Fruit fly (Drosophila melanogaster) whole organism, embryonic: ENCODE measurements around the gene Polr2F.
A peak's percentile ranks its signal among the peaks of the same experiment; 100 is the strongest.

Experiments
- Adf1 ChIP-seq: fragments of 200-800 bp; sonication (Bioruptor generic); IDR thresholded peaks from 2 replicates; pipeline ENCODE4 v1.3.6; 2022; ENCODE audit warnings: missing biosample characterization, missing genetic modification characterization
- Bgb ChIP-seq: fragments of 200-800 bp; sonication (Bioruptor generic); IDR thresholded peaks from 2 replicates; pipeline ENCODE4 v1.3.6; 2022; ENCODE audit warnings: missing biosample characterization, missing genetic modification characterization; ENCODE audit not compliant: partially characterized antibody
- CG10462 ChIP-seq: fragments of 200-800 bp; sonication (Bioruptor generic); optimal IDR thresholded peaks from 2 replicates; lab custom pipeline; 2016; ENCODE audit warnings: missing biosample characterization, missing genetic modification characterization
- CG11398 ChIP-seq: fragments of 200-800 bp; sonication (Bioruptor generic); optimal IDR thresholded peaks from 2 replicates; lab custom pipeline; 2016; ENCODE audit warnings: missing biosample characterization, missing genetic modification characterization
- CG12769 ChIP-seq: fragments of 200-800 bp; sonication (Bioruptor generic); optimal IDR thresholded peaks from 2 replicates; lab custom pipeline; 2019; ENCODE audit warnings: missing biosample characterization, mild to moderate bottlenecking, missing genetic modification characterization, moderate library complexity
- CG13624 ChIP-seq: fragments of 200-800 bp; sonication (Bioruptor generic); optimal IDR thresholded peaks from 2 replicates; lab custom pipeline; 2016; ENCODE audit warnings: missing biosample characterization, missing genetic modification characterization
- CG1647 ChIP-seq: fragments of 200-800 bp; sonication (Bioruptor generic); optimal IDR thresholded peaks from 3 replicates; lab custom pipeline; 2016; ENCODE audit warnings: missing biosample characterization, missing genetic modification characterization
- CG16813 ChIP-seq: fragments of 200-800 bp; sonication (Bioruptor generic); IDR thresholded peaks from 3 replicates; pipeline ENCODE4 v1.3.6; 2022; ENCODE audit warnings: missing biosample characterization, missing genetic modification characterization; ENCODE audit not compliant: partially characterized antibody
- CG1832 ChIP-seq: fragments of 200-800 bp; sonication (Bioruptor generic); optimal IDR thresholded peaks from 2 replicates; lab custom pipeline; 2017; ENCODE audit warnings: missing biosample characterization, mild to moderate bottlenecking, missing genetic modification characterization, inconsistent platforms
- CG18764 ChIP-seq: fragments of 200-800 bp; sonication (Bioruptor generic); optimal IDR thresholded peaks from 3 replicates; lab custom pipeline; 2016; ENCODE audit warnings: missing biosample characterization, missing genetic modification characterization
- CG2120 ChIP-seq: fragments of 200-800 bp; sonication (Bioruptor generic); optimal IDR thresholded peaks from 3 replicates; lab custom pipeline; 2016; ENCODE audit warnings: missing biosample characterization, missing genetic modification characterization
- CG30403 ChIP-seq: fragments of 200-800 bp; sonication (Bioruptor generic); optimal IDR thresholded peaks from 3 replicates; lab custom pipeline; 2016; ENCODE audit warnings: missing biosample characterization, missing genetic modification characterization
- CG6654 ChIP-seq: fragments of 200-800 bp; sonication (Bioruptor generic); optimal IDR thresholded peaks from 2 replicates; lab custom pipeline; 2017; ENCODE audit warnings: missing biosample characterization, mild to moderate bottlenecking, missing genetic modification characterization
- CG7271 ChIP-seq: fragments of 200-800 bp; sonication (Bioruptor generic); optimal IDR thresholded peaks from 2 replicates; lab custom pipeline; 2018; ENCODE audit warnings: missing biosample characterization, mild to moderate bottlenecking, missing genetic modification characterization, moderate library complexity
- CG8089 ChIP-seq: fragments of 200-800 bp; sonication (Bioruptor generic); optimal IDR thresholded peaks from 3 replicates; lab custom pipeline; 2016; ENCODE audit warnings: missing biosample characterization, missing genetic modification characterization
- CG8388 ChIP-seq: fragments of 200-800 bp; sonication (Bioruptor generic); optimal IDR thresholded peaks from 2 replicates; lab custom pipeline; 2019; ENCODE audit warnings: missing biosample characterization, mild to moderate bottlenecking, missing genetic modification characterization, moderate library complexity
- CG8924 ChIP-seq: fragments of 200-800 bp; optimal IDR thresholded peaks from 3 replicates; lab custom pipeline; 2019; ENCODE audit warnings: missing biosample characterization, mild to moderate bottlenecking, missing genetic modification characterization, moderate library complexity
- CG9797 ChIP-seq: fragments of 200-800 bp; sonication (Bioruptor generic); optimal IDR thresholded peaks from 3 replicates; lab custom pipeline; 2018; ENCODE audit warnings: missing biosample characterization, mild to moderate bottlenecking, missing genetic modification characterization
- Camta ChIP-seq: fragments of 200-800 bp; sonication (Bioruptor generic); optimal IDR thresholded peaks from 2 replicates; lab custom pipeline; 2016; ENCODE audit warnings: missing biosample characterization, missing genetic modification characterization
- Dref ChIP-seq: fragments of 200-800 bp; sonication (Bioruptor generic); IDR thresholded peaks from 2 replicates; pipeline ENCODE4 v1.3.6; 2022; ENCODE audit warnings: missing biosample characterization, missing genetic modification characterization
- E2f1 ChIP-seq: fragments of 200-800 bp; sonication (Bioruptor generic); IDR thresholded peaks from 2 replicates; pipeline ENCODE4 v1.3.6; 2022; ENCODE audit warnings: missing biosample characterization, missing genetic modification characterization
- Elba2 ChIP-seq: fragments of 200-800 bp; sonication (Bioruptor generic); optimal IDR thresholded peaks from 3 replicates; lab custom pipeline; 2016; ENCODE audit warnings: missing biosample characterization, missing genetic modification characterization
- Ets65A ChIP-seq: fragments of 200-800 bp; sonication (Bioruptor generic); peaks from one replicate; lab custom pipeline; 2016; ENCODE audit warnings: missing biosample characterization, missing genetic modification characterization
- H2.0 ChIP-seq: fragments of 200-800 bp; sonication (Bioruptor generic); IDR thresholded peaks from 2 replicates; pipeline ENCODE4 v1.3.6; 2022; ENCODE audit warnings: missing biosample characterization, missing genetic modification characterization
- MESR4 ChIP-seq: fragments of 200-800 bp; sonication (Bioruptor generic); optimal IDR thresholded peaks from 2 replicates; lab custom pipeline; 2018; ENCODE audit warnings: missing biosample characterization, mild to moderate bottlenecking, missing genetic modification characterization, moderate library complexity
- NC2α ChIP-seq: fragments of 200-800 bp; sonication (Bioruptor generic); optimal IDR thresholded peaks from 2 replicates; lab custom pipeline; 2016; ENCODE audit warnings: missing biosample characterization, missing genetic modification characterization
- PHDP ChIP-seq: fragments of 200-800 bp; sonication (Bioruptor generic); optimal IDR thresholded peaks from 3 replicates; lab custom pipeline; 2018; ENCODE audit warnings: missing biosample characterization, mild to moderate bottlenecking, missing genetic modification characterization, moderate library complexity
- Pdp1 ChIP-seq, 2 experiments: fragments of 200-800 bp; sonication (Bioruptor generic); optimal IDR thresholded peaks; 3 replicates each; lab custom pipeline; 2016; ENCODE audit warnings: missing biosample characterization in 2 of 2, missing genetic modification characterization in 2 of 2, mild to moderate bottlenecking in 1 of 2, moderate library complexity in 1 of 2
- Ravus ChIP-seq: fragments of 200-800 bp; sonication (Bioruptor generic); IDR thresholded peaks from 2 replicates; pipeline ENCODE4 v1.3.6; 2022; ENCODE audit warnings: missing biosample characterization, missing genetic modification characterization
- Side ChIP-seq: fragments of 200-800 bp; sonication (Bioruptor generic); optimal IDR thresholded peaks from 2 replicates; lab custom pipeline; 2016; ENCODE audit warnings: missing biosample characterization, missing genetic modification characterization
- Sry-β ChIP-seq: fragments of 200-800 bp; sonication (Bioruptor generic); optimal IDR thresholded peaks from 2 replicates; lab custom pipeline; 2018; ENCODE audit warnings: missing biosample characterization, mild to moderate bottlenecking, missing genetic modification characterization, moderate library complexity
- btn ChIP-seq: fragments of 200-800 bp; sonication (Bioruptor generic); optimal IDR thresholded peaks from 2 replicates; lab custom pipeline; 2016; ENCODE audit warnings: missing biosample characterization, missing genetic modification characterization
- crol ChIP-seq: fragments of 200-800 bp; sonication (Bioruptor generic); IDR thresholded peaks from 2 replicates; pipeline ENCODE4 v1.3.6; 2022; ENCODE audit warnings: missing biosample characterization, missing genetic modification characterization
- crp ChIP-seq, 2 experiments: fragments of 200-800 bp; sonication (Bioruptor generic); optimal IDR thresholded peaks; 2 replicates in 1 of 2; 3 replicates in 1 of 2; lab custom pipeline; 2017; ENCODE audit warnings: missing biosample characterization in 2 of 2, missing genetic modification characterization in 2 of 2, mild to moderate bottlenecking in 1 of 2, moderate library complexity in 1 of 2
- danr ChIP-seq: fragments of 200-800 bp; sonication (Bioruptor generic); IDR thresholded peaks from 2 replicates; pipeline ENCODE4 v1.3.6; 2022; ENCODE audit warnings: missing biosample characterization, missing genetic modification characterization
- dysf ChIP-seq: fragments of 200-800 bp; sonication (Bioruptor generic); IDR thresholded peaks from 3 replicates; pipeline ENCODE4 v1.3.6; 2022; ENCODE audit warnings: missing biosample characterization, missing genetic modification characterization
- fd96Cb ChIP-seq: fragments of 200-800 bp; sonication (Bioruptor generic); optimal IDR thresholded peaks from 2 replicates; lab custom pipeline; 2018; ENCODE audit warnings: missing biosample characterization, mild to moderate bottlenecking, missing genetic modification characterization, moderate library complexity
- inv ChIP-seq: fragments of 200-800 bp; sonication (Bioruptor generic); IDR thresholded peaks from 2 replicates; pipeline ENCODE4 v1.3.6; 2022; ENCODE audit warnings: missing biosample characterization, missing genetic modification characterization; ENCODE audit not compliant: partially characterized antibody
- lov ChIP-seq, 2 experiments: fragments of 200-800 bp in 1 of 2; fragments of >200 bp in 1 of 2; sonication (Bioruptor generic) in 1 of 2; IDR thresholded peaks in 1 of 2; optimal IDR thresholded peaks in 1 of 2; 2 replicates in 1 of 2; 3 replicates in 1 of 2; pipeline versions ENCODE4 v1.3.6 to Lab custom; 2017 to 2022; ENCODE audit warnings: missing biosample characterization in 1 of 2, missing genetic modification characterization in 1 of 2
- maf-S ChIP-seq: fragments of 200-800 bp; sonication (Bioruptor generic); optimal IDR thresholded peaks from 2 replicates; lab custom pipeline; 2016; ENCODE audit warnings: missing biosample characterization, missing genetic modification characterization
- otp ChIP-seq: fragments of 200-800 bp; sonication (Bioruptor generic); IDR thresholded peaks from 3 replicates; pipeline ENCODE4, ENCODE4 v1.3.6; 2022; ENCODE audit warnings: missing biosample characterization, missing genetic modification characterization
- scrt ChIP-seq: fragments of 200-800 bp; sonication (Bioruptor generic); optimal IDR thresholded peaks from 2 replicates; lab custom pipeline; 2018; ENCODE audit warnings: missing biosample characterization, mild to moderate bottlenecking, missing genetic modification characterization, moderate library complexity
- sima ChIP-seq: fragments of 200-800 bp; sonication (Bioruptor generic); optimal IDR thresholded peaks from 2 replicates; lab custom pipeline; 2016; ENCODE audit warnings: missing biosample characterization, missing genetic modification characterization
- sisA ChIP-seq: fragments of 200-800 bp; sonication (Bioruptor generic); IDR thresholded peaks from 2 replicates; pipeline ENCODE4 v1.3.6; 2022; ENCODE audit warnings: missing biosample characterization, missing genetic modification characterization
- sob ChIP-seq: fragments of 200-800 bp; sonication (Bioruptor generic); IDR thresholded peaks from 2 replicates; pipeline ENCODE4 v1.3.6; 2022; ENCODE audit warnings: missing biosample characterization, missing genetic modification characterization
- sr ChIP-seq: fragments of 200-800 bp; sonication (Bioruptor generic); IDR thresholded peaks from 3 replicates; pipeline ENCODE4 v1.3.6; 2022; ENCODE audit warnings: missing biosample characterization, missing genetic modification characterization
- trem ChIP-seq: fragments of 200-800 bp; optimal IDR thresholded peaks from 3 replicates; lab custom pipeline; 2019; ENCODE audit warnings: missing biosample characterization, mild to moderate bottlenecking, missing genetic modification characterization, moderate library complexity
- tx ChIP-seq: fragments of 200-800 bp; sonication (Bioruptor generic); optimal IDR thresholded peaks from 2 replicates; lab custom pipeline; 2016; ENCODE audit warnings: missing biosample characterization, missing genetic modification characterization
- unpg ChIP-seq: fragments of 200-800 bp; sonication (Bioruptor generic); optimal IDR thresholded peaks from 3 replicates; lab custom pipeline; 2018; ENCODE audit warnings: missing biosample characterization, mild to moderate bottlenecking, missing genetic modification characterization, moderate library complexity
- yki ChIP-seq: fragments of >200 bp; optimal IDR thresholded peaks from 3 replicates; lab custom pipeline; 2018
- zfh1 ChIP-seq: fragments of 200-800 bp; sonication (Bioruptor generic); IDR thresholded peaks from 3 replicates; pipeline ENCODE4 v1.3.6; 2022; ENCODE audit warnings: missing biosample characterization, missing genetic modification characterization

Gene Polr2F

dm6 chr3R:5371563-5371962 lies at the start of gene Polr2F (continued):
- TF ChIP-seq CG6654 (GFP tag; lab: Kevin White, UChicago) (peak; percentile 100), CG10462 (GFP tag; lab: Kevin White, UChicago) (peak; percentile 64), maf-S (GFP tag; lab: Kevin White, UChicago) (peak; percentile 91), CG8388 (peak; percentile 34), Elba2 (GFP tag; lab: Kevin White, UChicago) (peak; percentile 68), sob (GFP tag; lab: Robert Waterston, UW) (peak; percentile 93), PHDP (peak; percentile 68), CG16813 (GFP tag; lab: Robert Waterston, UW) (peak; percentile 48; the same call in 1 of the 3 replicates), Side (GFP tag; lab: Kevin White, UChicago) (peak; percentile 89), danr (peak; percentile 47; the same call in 1 of the 2 replicates), zfh1 (GFP tag; lab: Robert Waterston, UW) (peak; percentile 81), Pdp1 (GFP tag; optimal IDR thresholded peaks at IDR 0.05; lab: Kevin White, UChicago) (peak; percentile 76 to 89), Ravus (no peak), sr (no peak; the same call in 2 of the 3 replicates), Dref (peak; percentile 93), Ets65A (peak; percentile 100), CG8089 (GFP tag; lab: Kevin White, UChicago) (peak; percentile 79), tx (GFP tag; lab: Kevin White, UChicago) (peak; percentile 89), CG7271 (tag; lab: Kevin White, UChicago) (no peak), Sry-β (peak; percentile 34), CG12769 (tag; lab: Kevin White, UChicago) (no peak), NC2α (GFP tag; lab: Kevin White, UChicago) (peak; percentile 64), sisA (GFP tag; lab: Robert Waterston, UW) (peak; percentile 87), E2f1 (GFP tag; lab: Robert Waterston, UW) (peak; percentile 60), otp (GFP tag; lab: Robert Waterston, UW) (peak; percentile 37; the same call in 1 of the 3 replicates), CG11398 (GFP tag; lab: Kevin White, UChicago) (peak; percentile 79), H2.0 (GFP tag; lab: Robert Waterston, UW) (peak; percentile 80), crol (no peak), inv (GFP tag; lab: Robert Waterston, UW) (peak; percentile 26; the same call in 1 of the 2 replicates), CG18764 (GFP tag; lab: Kevin White, UChicago) (peak; percentile 80), CG8924 (tag; lab: Kevin White, UChicago) (peak; percentile 66), btn (GFP tag; lab: Kevin White, UChicago) (peak; percentile 26), CG1832 (GFP tag; lab: Kevin White, UChicago) (no peak), Bgb (GFP tag; lab: Robert Waterston, UW) (peak; percentile 63), CG13624 (GFP tag; lab: Kevin White, UChicago) (peak; percentile 94), Camta (GFP tag; lab: Kevin White, UChicago) (peak; percentile 80), fd96Cb (tag; lab: Kevin White, UChicago) (peak; percentile 44), yki (lab: Kevin White, UChicago) (no peak), lov (optimal IDR thresholded peaks at IDR 0.05; lab: Kevin White, UChicago) (no peak), lov (GFP tag; IDR thresholded peaks at IDR 0.05; lab: Robert Waterston, UW) (0 out of 3 replicates have a peak, but pooled peaks have one; percentile 55), CG1647 (GFP tag; lab: Kevin White, UChicago) (peak; percentile 94), trem (tag; lab: Kevin White, UChicago) (peak; percentile 63), scrt (peak; percentile 58), CG2120 (GFP tag; lab: Kevin White, UChicago) (peak; percentile 97), sima (GFP tag; lab: Kevin White, UChicago) (peak; percentile 63), dysf (peak; percentile 73), Adf1 (peak; percentile 72), crp (GFP tag; optimal IDR thresholded peaks at IDR 0.05; lab: Kevin White, UChicago) (peak in 1 of 2 experiments; percentile 41), unpg (peak; percentile 54), MESR4 (GFP tag; lab: Kevin White, UChicago) (peak; percentile 97), CG30403 (GFP tag; lab: Kevin White, UChicago) (peak; percentile 89), CG9797 (GFP tag; lab: Kevin White, UChicago) (peak; percentile 49)
